Worm (Caenorhabditis elegans) whole organism, late embryonic: ENCODE data around the gene fipr-21.

Experiments used
- K02D7.2 ChIP-seq: sonication (generic microtip); optimal IDR thresholded peaks from 2 replicates; lab custom pipeline; 2017; ENCODE audit warnings: mild to moderate bottlenecking, missing genetic modification characterization, missing compliant biosample characterization
- K09A11.1 ChIP-seq: sonication (generic microtip); optimal IDR thresholded peaks from 2 replicates; lab custom pipeline; 2017; ENCODE audit warnings: antibody characterized with exemption, mild to moderate bottlenecking, missing genetic modification characterization, missing compliant biosample characterization; ENCODE audit not compliant: insufficient read depth
- T23F11.4 ChIP-seq: fragments of 200-800 bp; sonication (Bioruptor generic); optimal IDR thresholded peaks from 2 replicates; lab custom pipeline; 2018; ENCODE audit warnings: mild to moderate bottlenecking, missing genetic modification characterization, missing compliant biosample characterization
- Y22D7AL.16 ChIP-seq: sonication (generic microtip); optimal IDR thresholded peaks from 2 replicates; lab custom pipeline; 2016; ENCODE audit warnings: missing genetic modification characterization, missing compliant biosample characterization
- ahr-1 ChIP-seq: sonication (generic microtip); optimal IDR thresholded peaks from 2 replicates; lab custom pipeline; 2016; ENCODE audit warnings: missing genetic modification characterization, missing compliant biosample characterization
- ama-1 ChIP-seq: fragments of 150-350 bp; optimal IDR thresholded peaks from 2 replicates; lab custom pipeline; 2014
- ceh-14 ChIP-seq: sonication (generic microtip); optimal IDR thresholded peaks from 2 replicates; lab custom pipeline; 2016; ENCODE audit warnings: missing genotype, missing genetic modification characterization, missing compliant biosample characterization
- ceh-19 ChIP-seq: fragments of 200-800 bp; sonication (Bioruptor generic); optimal IDR thresholded peaks from 2 replicates; lab custom pipeline; 2018; ENCODE audit warnings: mild to moderate bottlenecking, missing genetic modification characterization, missing compliant biosample characterization
- ceh-2 ChIP-seq: sonication (generic microtip); optimal IDR thresholded peaks from 2 replicates; lab custom pipeline; 2016; ENCODE audit warnings: missing genotype, missing genetic modification characterization, missing compliant biosample characterization
- ceh-24 ChIP-seq: sonication (generic microtip); optimal IDR thresholded peaks from 2 replicates; lab custom pipeline; 2016; ENCODE audit warnings: mild to moderate bottlenecking, missing genetic modification characterization, missing compliant biosample characterization
- ceh-45 ChIP-seq: fragments of 200-800 bp; sonication (Bioruptor generic); IDR thresholded peaks from 2 replicates; pipeline ENCODE4 v1.3.6; 2022; ENCODE audit warnings: missing genetic modification reagents, missing genetic modification characterization, missing compliant biosample characterization
- ceh-48 ChIP-seq: sonication (generic microtip); optimal IDR thresholded peaks from 2 replicates; lab custom pipeline; 2016; ENCODE audit warnings: missing genetic modification characterization, inconsistent platforms, missing compliant biosample characterization
- ceh-6 ChIP-seq: fragments of 200-800 bp; sonication (Bioruptor generic); optimal IDR thresholded peaks from 2 replicates; lab custom pipeline; 2018; ENCODE audit warnings: mild to moderate bottlenecking, missing genetic modification characterization, missing compliant biosample characterization
- ceh-9 ChIP-seq: sonication (generic microtip); optimal IDR thresholded peaks from 2 replicates; lab custom pipeline; 2016; ENCODE audit warnings: mild to moderate bottlenecking, missing genetic modification characterization, inconsistent platforms, missing compliant biosample characterization
- che-1 ChIP-seq: sonication (generic microtip); optimal IDR thresholded peaks from 2 replicates; lab custom pipeline; 2016; ENCODE audit warnings: mild to moderate bottlenecking, missing genetic modification characterization, missing compliant biosample characterization
- dmd-4 ChIP-seq: sonication (generic microtip); optimal IDR thresholded peaks from 2 replicates; lab custom pipeline; 2016; ENCODE audit warnings: borderline replicate concordance, missing genetic modification characterization, missing compliant biosample characterization
- dve-1 ChIP-seq: sonication (generic microtip); optimal IDR thresholded peaks from 2 replicates; lab custom pipeline; 2017; ENCODE audit warnings: antibody characterized with exemption, mild to moderate bottlenecking, missing genetic modification characterization, missing compliant biosample characterization
- elt-4 ChIP-seq: sonication (generic microtip); optimal IDR thresholded peaks from 2 replicates; lab custom pipeline; 2016; ENCODE audit warnings: missing genetic modification characterization, missing compliant biosample characterization
- ets-4 ChIP-seq: sonication (generic microtip); optimal IDR thresholded peaks from 2 replicates; lab custom pipeline; 2016; ENCODE audit warnings: missing genetic modification characterization, missing compliant biosample characterization
- eyg-1 ChIP-seq: sonication (generic microtip); optimal IDR thresholded peaks from 2 replicates; lab custom pipeline; 2016; ENCODE audit warnings: missing genotype, missing genetic modification characterization, missing compliant biosample characterization
- fkh-10 ChIP-seq: fragments of 150-350 bp; optimal IDR thresholded peaks from 2 replicates; lab custom pipeline; 2014; ENCODE audit warnings: missing biosample characterization, missing genetic modification reagents, missing genetic modification characterization
- fkh-6 ChIP-seq: sonication (generic microtip); optimal IDR thresholded peaks from 2 replicates; lab custom pipeline; 2016; ENCODE audit warnings: missing genetic modification characterization, missing compliant biosample characterization
- gmeb-2 ChIP-seq: sonication (generic microtip); optimal IDR thresholded peaks from 2 replicates; lab custom pipeline; 2016; ENCODE audit warnings: missing genetic modification characterization, inconsistent platforms, missing compliant biosample characterization
- hlh-30 ChIP-seq: sonication (generic microtip); optimal IDR thresholded peaks from 2 replicates; lab custom pipeline; 2017; ENCODE audit warnings: antibody characterized with exemption, missing genetic modification characterization, missing compliant biosample characterization; ENCODE audit not compliant: insufficient read depth
- madf-2 ChIP-seq: sonication (generic microtip); optimal IDR thresholded peaks from 2 replicates; lab custom pipeline; 2017; ENCODE audit warnings: missing genetic modification characterization, missing compliant biosample characterization
- nhr-11 ChIP-seq: fragments of 150-350 bp; optimal IDR thresholded peaks from 2 replicates; lab custom pipeline; 2014; ENCODE audit warnings: missing biosample characterization, missing genetic modification characterization
- nhr-232 ChIP-seq: sonication (generic microtip); optimal IDR thresholded peaks from 2 replicates; lab custom pipeline; 2016; ENCODE audit warnings: missing genetic modification characterization, missing compliant biosample characterization
- pat-9 ChIP-seq: fragments of 200-800 bp; sonication (Bioruptor generic); optimal IDR thresholded peaks from 2 replicates; lab custom pipeline; 2018; ENCODE audit warnings: mild to moderate bottlenecking, missing genetic modification characterization, moderate library complexity, missing compliant biosample characterization
- pax-1 ChIP-seq: fragments of 150-350 bp; optimal IDR thresholded peaks from 2 replicates; lab custom pipeline; 2014; ENCODE audit warnings: missing biosample characterization, missing genetic modification characterization
- pha-4 ChIP-seq: fragments of 150-350 bp; optimal IDR thresholded peaks from 2 replicates; lab custom pipeline; 2018; ENCODE audit warnings: missing biosample characterization, missing genetic modification reagents, missing genetic modification characterization
- pqm-1 ChIP-seq: sonication (generic microtip); optimal IDR thresholded peaks from 2 replicates; lab custom pipeline; 2016; ENCODE audit warnings: missing genetic modification characterization, missing compliant biosample characterization
- pros-1 ChIP-seq: fragments of 150-350 bp; optimal IDR thresholded peaks from 2 replicates; lab custom pipeline; 2014; ENCODE audit warnings: missing biosample characterization, missing genetic modification reagents, missing genetic modification characterization
- sdc-2 ChIP-seq: sonication (generic microtip); optimal IDR thresholded peaks from 2 replicates; lab custom pipeline; 2016; ENCODE audit warnings: missing genotype, missing genetic modification characterization, missing compliant biosample characterization
- sox-4 ChIP-seq: sonication (generic microtip); optimal IDR thresholded peaks from 2 replicates; lab custom pipeline; 2017; ENCODE audit warnings: mild to moderate bottlenecking, missing genetic modification characterization, inconsistent platforms, missing compliant biosample characterization
- syd-9 ChIP-seq: sonication (generic microtip); optimal IDR thresholded peaks from 2 replicates; lab custom pipeline; 2016; ENCODE audit warnings: mild to moderate bottlenecking, missing genetic modification characterization, moderate library complexity, missing compliant biosample characterization
- unc-3 ChIP-seq, 2 experiments: fragments of 200-800 bp in 1 of 2; sonication (Bioruptor generic) in 1 of 2; sonication (generic microtip) in 1 of 2; conservative IDR thresholded peaks in 1 of 2; optimal IDR thresholded peaks in 1 of 2; 2 replicates each; pipeline versions ENCODE4 v1.3.6 to Lab custom; 2016 to 2022; ENCODE audit warnings: missing compliant biosample characterization in 2 of 2, missing genetic modification characterization in 2 of 2, missing genetic modification reagents in 1 of 2
- unc-42 ChIP-seq: sonication (generic microtip); optimal IDR thresholded peaks from 2 replicates; lab custom pipeline; 2016; ENCODE audit warnings: missing genotype, missing genetic modification characterization, missing compliant biosample characterization
- unc-86 ChIP-seq: sonication (generic microtip); optimal IDR thresholded peaks from 2 replicates; lab custom pipeline; 2016; ENCODE audit warnings: missing genetic modification characterization, missing compliant biosample characterization
- zip-5 ChIP-seq: sonication (generic microtip); optimal IDR thresholded peaks from 2 replicates; lab custom pipeline; 2016; ENCODE audit warnings: missing genetic modification characterization, missing compliant biosample characterization
- ztf-16 ChIP-seq: sonication (generic microtip); optimal IDR thresholded peaks from 2 replicates; lab custom pipeline; 2017; ENCODE audit warnings: missing genetic modification characterization, missing compliant biosample characterization

Gene fipr-21

DNA sequence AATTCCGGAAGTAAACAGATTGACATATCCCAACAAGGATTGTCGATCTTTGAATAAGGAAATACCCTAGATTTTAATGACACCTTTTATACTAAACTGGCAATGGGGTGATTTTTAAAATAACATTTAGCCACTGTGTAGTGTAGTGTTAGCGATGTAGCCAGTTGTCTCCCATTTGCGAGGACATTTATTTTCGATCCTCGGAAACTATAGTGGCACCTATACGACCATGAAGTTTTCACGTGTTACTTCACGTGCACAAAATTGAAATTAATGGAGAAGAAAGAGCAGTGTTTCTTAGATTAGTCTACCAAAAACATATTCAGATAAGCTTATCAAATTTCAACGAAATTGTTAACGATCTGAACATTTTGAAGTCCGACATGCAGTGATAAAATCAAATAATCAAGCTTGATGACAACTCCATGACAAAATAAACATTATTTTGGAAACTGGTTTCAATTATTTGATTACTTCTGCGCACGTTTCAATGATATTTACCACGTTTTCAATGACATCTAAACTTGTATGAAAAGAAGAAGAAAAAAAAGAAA lies 29.0 kb downstream of the fipr-21 start, which contains the start of gene R07E3.4:
Gene R07E3.4 (minus strand): TSS at position 51 of the 554 bp plus-strand sequence.
- TF ChIP-seq fkh-10 (GFP tag; lab: Kevin White, UChicago) (no peak), elt-4 (tag; lab: Kevin White, UChicago) (no peak), pros-1 (tag; lab: Kevin White, UChicago) (no peak), zip-5 (tag; lab: Kevin White, UChicago) (no peak), hlh-30 (no peak), fkh-6 (no peak), madf-2 (tag; lab: Kevin White, UChicago) (no peak), dmd-4 (no peak), ets-4 (tag; lab: Kevin White, UChicago) (no peak), sox-4 (tag; lab: Kevin White, UChicago) (no peak)

DNA sequence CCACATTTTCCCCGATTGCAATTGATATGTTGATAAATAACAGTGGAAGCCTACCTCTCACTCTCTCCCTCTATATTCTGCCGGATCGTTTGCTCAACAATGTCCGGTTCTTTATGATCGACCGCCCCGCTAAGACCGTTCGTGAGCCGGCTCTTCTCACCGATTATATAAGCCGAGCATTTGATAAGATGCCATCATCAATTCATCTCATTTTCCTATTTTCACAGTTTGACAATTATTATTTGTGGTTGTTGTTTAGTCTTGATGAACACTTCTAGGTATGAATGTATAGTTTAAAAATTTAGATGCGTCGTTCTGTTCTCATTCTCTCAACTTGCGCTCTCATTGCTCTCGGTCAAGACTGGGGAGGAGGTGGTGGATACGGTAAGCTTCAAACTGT lies 31.8 kb downstream of the fipr-21 start, which contains the start of gene idpa-3:
Gene idpa-3 (plus strand): TSS at position 301 of the 400 bp plus-strand sequence.
- TF ChIP-seq ceh-2 = no peak
- no peak for TF ChIP-seq pqm-1
- no peak for TF ChIP-seq zip-5 (tag; lab: Kevin White, UChicago)
- no peak for TF ChIP-seq ceh-45 (GFP tag; lab: Robert Waterston, UW)
- TF ChIP-seq K09A11.1 (tag; lab: Kevin White, UChicago) = no peak
- no peak for TF ChIP-seq ceh-48 (tag; lab: Kevin White, UChicago)
- no peak for TF ChIP-seq K02D7.2 (tag; lab: Kevin White, UChicago)
- no peak for TF ChIP-seq che-1 (tag; lab: Kevin White, UChicago)
- no peak for TF ChIP-seq T23F11.4 (GFP tag; lab: Kevin White, UChicago)
- TF ChIP-seq sdc-2 (tag; lab: Kevin White, UChicago) = no peak
- no peak for TF ChIP-seq ztf-16 (tag; lab: Kevin White, UChicago)
- no peak for TF ChIP-seq pros-1 (tag; lab: Kevin White, UChicago)
- TF ChIP-seq nhr-232 (tag; lab: Kevin White, UChicago) = no peak
- no peak for TF ChIP-seq pha-4
- no peak for TF ChIP-seq ets-4 (tag; lab: Kevin White, UChicago)
- TF ChIP-seq nhr-11 = no peak
- TF ChIP-seq ceh-24 = no peak
- no peak for TF ChIP-seq ama-1 (lab: Kevin White, UChicago)
- TF ChIP-seq unc-86 = no peak

DNA sequence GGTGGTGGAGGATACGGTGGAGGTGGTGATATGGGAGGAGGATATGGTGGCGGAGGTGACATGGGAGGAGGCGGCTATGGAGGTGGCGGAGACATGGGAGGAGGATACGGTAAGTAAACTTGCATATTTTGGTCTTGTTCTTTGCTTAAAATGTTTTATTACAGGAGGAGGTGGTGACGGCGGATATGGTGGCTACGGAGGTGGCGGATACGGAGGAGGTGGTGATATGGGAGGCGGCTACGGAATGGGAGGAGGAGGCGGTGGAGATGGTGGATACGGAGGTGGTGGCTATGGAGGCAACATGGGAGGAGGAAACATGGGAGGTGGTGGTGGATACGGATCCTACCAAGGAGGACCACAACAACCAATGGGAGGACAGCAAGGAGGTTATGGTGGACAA lies 32.3 kb downstream of the fipr-21 start:
- TF ChIP-seq elt-4 (tag; lab: Kevin White, UChicago) (peak; percentile 57), ceh-19 (GFP tag; lab: Kevin White, UChicago) (no peak), nhr-11 (no peak), syd-9 (peak; percentile 14), gmeb-2 (tag; lab: Kevin White, UChicago) (no peak), ceh-9 (tag; lab: Kevin White, UChicago) (no peak), che-1 (tag; lab: Kevin White, UChicago) (no peak), ceh-14 (tag; lab: Kevin White, UChicago) (no peak), dmd-4 (no peak), dve-1 (tag; lab: Kevin White, UChicago) (no peak), ceh-6 (no peak), pax-1 (tag; lab: Kevin White, UChicago) (no peak), Y22D7AL.16 (tag; lab: Kevin White, UChicago) (no peak), unc-3 (GFP tag; conservative IDR thresholded peaks at IDR 0.05; lab: Robert Waterston, UW) (0 out of 2 replicates have a peak, but pooled peaks have one; percentile 17), unc-3 (tag; optimal IDR thresholded peaks at IDR 0.05; lab: Kevin White, UChicago) (no peak), unc-42 (no peak), zip-5 (tag; lab: Kevin White, UChicago) (no peak), eyg-1 (tag; lab: Kevin White, UChicago) (no peak), pat-9 (tag; lab: Kevin White, UChicago) (no peak), pha-4 (no peak), ztf-16 (tag; lab: Kevin White, UChicago) (no peak), T23F11.4 (GFP tag; lab: Kevin White, UChicago) (no peak), ahr-1 (tag; lab: Kevin White, UChicago) (no peak), nhr-232 (tag; lab: Kevin White, UChicago) (no peak)
